Fruit fly (Drosophila melanogaster): ENCODE results near the gene Tengl2.
A peak's percentile ranks its signal among the peaks of the same experiment; 100 is the strongest.

Tengl2 gene

dm6 chr2L:2202853-2203717, 36.1 kb downstream of the Tengl2 start (continued):
- TF ChIP-seq Lpt (GFP tag; optimal IDR thresholded peaks at IDR 0.05) (peak; percentile 92), Sox102F (GFP tag; optimal IDR thresholded peaks at IDR 0.05) (peak; percentile 78), achi (GFP tag; optimal IDR thresholded peaks at IDR 0.05) (peak; percentile 37), CG32006 (GFP tag; optimal IDR thresholded peaks at IDR 0.05) (peak; percentile 59), CG11762 (GFP tag; optimal IDR thresholded peaks at IDR 0.05; ENCODE audit: insufficient read depth) (peak; percentile 40), fkh (GFP tag; optimal IDR thresholded peaks at IDR 0.05) (peak; percentile 22), dsx (GFP tag; optimal IDR thresholded peaks at IDR 0.05; ENCODE audit: poor library complexity, severe bottlenecking) (peak; percentile 85)

- TF ChIP-seq pdm3 (GFP tag; optimal IDR thresholded peaks at IDR 0.05) (peak; percentile 100), CG15336 (GFP tag; IDR thresholded peaks at IDR 0.05) (peak; percentile 100), CG9139 (GFP tag; optimal IDR thresholded peaks at IDR 0.05) (peak; percentile 100), salr (GFP tag; optimal IDR thresholded peaks at IDR 0.05) (peak; percentile 99 to 100), dac (GFP tag; optimal IDR thresholded peaks at IDR 0.05) (peak; percentile 99), CG32006 (GFP tag; optimal IDR thresholded peaks at IDR 0.05) (peak; percentile 100), CG8632 (GFP tag; optimal IDR thresholded peaks at IDR 0.05) (peak; percentile 100), CG6808 (GFP tag; optimal IDR thresholded peaks at IDR 0.05) (peak; percentile 99), CG11294 (GFP tag; IDR thresholded peaks at IDR 0.05) (peak; percentile 100), Blimp-1 (GFP tag; optimal IDR thresholded peaks at IDR 0.05) (peak; percentile 98), Sox102F (GFP tag; optimal IDR thresholded peaks at IDR 0.05) (peak; percentile 100), CG1621 (tag; optimal IDR thresholded peaks at IDR 0.05) (peak; percentile 99), CG3919 (GFP tag; optimal IDR thresholded peaks at IDR 0.05) (peak; percentile 100), CG6276 (GFP tag; optimal IDR thresholded peaks at IDR 0.05) (peak; percentile 100), lz (GFP tag; optimal IDR thresholded peaks at IDR 0.05) (peak; percentile 100), CG11762 (GFP tag; optimal IDR thresholded peaks at IDR 0.05; ENCODE audit: insufficient read depth) (peak; percentile 100), Hr4 (GFP tag; optimal IDR thresholded peaks at IDR 0.05) (peak; percentile 100), Sox14 (GFP tag; optimal IDR thresholded peaks at IDR 0.05) (peak; percentile 100), CG10669 (GFP tag; optimal IDR thresholded peaks at IDR 0.05) (peak; percentile 100), CG31627 (GFP tag; optimal IDR thresholded peaks at IDR 0.05) (peak; percentile 100), CG6854 (GFP tag; optimal IDR thresholded peaks at IDR 0.05) (peak; percentile 99), CG4318 (GFP tag; optimal IDR thresholded peaks at IDR 0.05) (peak; percentile 100), Lpt (GFP tag; optimal IDR thresholded peaks at IDR 0.05) (peak; percentile 100), CG8319 (GFP tag; optimal IDR thresholded peaks at IDR 0.05) (peak; percentile 100), esn (GFP tag; optimal IDR thresholded peaks at IDR 0.05) (peak; percentile 100), Hr38 (GFP tag; optimal IDR thresholded peaks at IDR 0.05) (peak; percentile 98), Ets21C (GFP tag; optimal IDR thresholded peaks at IDR 0.05) (peak; percentile 100), topi (GFP tag; optimal IDR thresholded peaks at IDR 0.05) (peak; percentile 100), CG10631 (GFP tag; optimal IDR thresholded peaks at IDR 0.05) (peak; percentile 100), acj6 (GFP tag; optimal IDR thresholded peaks at IDR 0.05) (peak; percentile 100), CG11902 (GFP tag; optimal IDR thresholded peaks at IDR 0.05) (peak; percentile 99), Eip78C (GFP tag) (peak; percentile 100), Met (GFP tag; optimal IDR thresholded peaks at IDR 0.05) (peak; percentile 100), cyc (GFP tag; optimal IDR thresholded peaks at IDR 0.05) (peak; percentile 100), CG6163 (GFP tag; IDR thresholded peaks at IDR 0.05) (peak; percentile 100), eg (GFP tag; IDR thresholded peaks at IDR 0.05) (peak; percentile 100), net (GFP tag; optimal IDR thresholded peaks at IDR 0.05) (peak; percentile 100), Ets96B (tag; optimal IDR thresholded peaks at IDR 0.05) (peak; percentile 100), fd59A (GFP tag; optimal IDR thresholded peaks at IDR 0.05) (peak; percentile 99), CG16779 (tag; optimal IDR thresholded peaks at IDR 0.05) (peak; percentile 99), CG6792 (GFP tag; optimal IDR thresholded peaks at IDR 0.05) (peak; percentile 100), fkh (GFP tag; optimal IDR thresholded peaks at IDR 0.05) (peak; percentile 66), vri (GFP tag; optimal IDR thresholded peaks at IDR 0.05) (peak; percentile 99)
Measured at dm6 chr2L:2202018-2202852, 36.9 kb downstream of the Tengl2 start.

Data from whole organism, prepupa.